Fruit fly (Drosophila melanogaster) whole organism, embryonic: ENCODE data around the gene Arv1.

ENCODE experiments used
- B-H2 ChIP-seq: fragments of 200-800 bp; sonication (Bioruptor generic); optimal IDR thresholded peaks from 2 replicates; lab custom pipeline; 2018; ENCODE audit warnings: missing biosample characterization, mild to moderate bottlenecking, missing genetic modification characterization
- CG12155 ChIP-seq: fragments of 200-800 bp; sonication (Bioruptor generic); optimal IDR thresholded peaks from 3 replicates; lab custom pipeline; 2016; ENCODE audit warnings: missing biosample characterization, missing genetic modification characterization
- CG13775 ChIP-seq: fragments of 200-800 bp; sonication (Bioruptor generic); optimal IDR thresholded peaks from 3 replicates; lab custom pipeline; 2017; ENCODE audit warnings: missing biosample characterization, mild to moderate bottlenecking, missing genetic modification characterization
- CG1603 ChIP-seq: fragments of 200-800 bp; sonication (Bioruptor generic); optimal IDR thresholded peaks from 2 replicates; lab custom pipeline; 2019; ENCODE audit warnings: missing biosample characterization, mild to moderate bottlenecking, missing genetic modification characterization, moderate library complexity
- CG2712 ChIP-seq: fragments of 200-800 bp; optimal IDR thresholded peaks from 3 replicates; lab custom pipeline; 2019; ENCODE audit warnings: missing biosample characterization, mild to moderate bottlenecking, missing genetic modification characterization, moderate library complexity
- CG4360 ChIP-seq: fragments of 200-800 bp; sonication (Bioruptor generic); IDR thresholded peaks from 2 replicates; pipeline ENCODE4 v1.3.6; 2022; ENCODE audit warnings: missing biosample characterization, missing genetic modification characterization
- Hr39 ChIP-seq: fragments of >200 bp; optimal IDR thresholded peaks from 2 replicates; lab custom pipeline; 2017
- MBD-R2 ChIP-seq: fragments of 200-800 bp; sonication (Bioruptor generic); IDR thresholded peaks from 2 replicates; pipeline ENCODE4 v1.3.6; 2022; ENCODE audit warnings: missing biosample characterization, missing genetic modification characterization
- Sox102F ChIP-seq: fragments of 200-800 bp; sonication (Bioruptor generic); optimal IDR thresholded peaks from 2 replicates; lab custom pipeline; 2018; ENCODE audit warnings: missing biosample characterization, mild to moderate bottlenecking, missing genetic modification characterization, moderate library complexity
- chn ChIP-seq: fragments of 200-800 bp; sonication (Bioruptor generic); optimal IDR thresholded peaks from 2 replicates; lab custom pipeline; 2016; ENCODE audit warnings: missing biosample characterization, missing genetic modification characterization
- gce ChIP-seq: fragments of 200-800 bp; sonication (Bioruptor generic); IDR thresholded peaks from 3 replicates; pipeline ENCODE4 v1.3.6; 2022; ENCODE audit warnings: missing biosample characterization, missing genetic modification characterization
- grau ChIP-seq: fragments of 200-800 bp; optimal IDR thresholded peaks from 3 replicates; lab custom pipeline; 2019; ENCODE audit warnings: missing biosample characterization, mild to moderate bottlenecking, missing genetic modification characterization, moderate library complexity
- lola ChIP-seq, 3 experiments: fragments of >200 bp in 2 of 3; fragments of 200-800 bp in 1 of 3; sonication (Bioruptor generic) in 1 of 3; optimal IDR thresholded peaks; 2 replicates each; lab custom pipeline; 2017 to 2019; ENCODE audit warnings: missing biosample characterization in 3 of 3, missing genetic modification characterization in 3 of 3, mild to moderate bottlenecking in 1 of 3, moderate library complexity in 1 of 3
- sna ChIP-seq: fragments of 200-800 bp; sonication (Bioruptor generic); IDR thresholded peaks from 2 replicates; pipeline ENCODE4 v1.3.6; 2022; ENCODE audit warnings: missing biosample characterization, missing genetic modification characterization; ENCODE audit not compliant: partially characterized antibody

DNA sequence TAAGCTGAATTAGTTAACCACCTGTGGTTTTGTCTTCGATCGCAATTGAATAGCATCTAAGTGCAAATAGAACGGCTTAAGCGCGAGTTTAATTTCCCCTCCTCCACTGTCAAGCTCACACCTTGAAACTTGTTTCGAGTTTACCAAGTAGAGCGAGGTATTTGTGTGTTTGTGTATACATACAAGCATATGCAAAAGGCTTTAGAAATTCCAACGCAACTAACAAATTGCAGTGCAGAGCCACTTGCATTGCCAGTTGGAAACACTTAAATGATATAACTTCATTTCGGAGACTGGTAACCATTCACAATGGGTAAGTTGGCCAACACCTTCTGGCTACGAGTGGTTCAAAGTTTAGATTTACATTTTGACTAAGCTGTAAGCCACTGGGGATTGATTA lies 21.2 kb downstream of the Arv1 start:
- TF ChIP-seq Hr39 (lab: Kevin White, UChicago) (no peak), chn (GFP tag; lab: Kevin White, UChicago) (no peak), Sox102F (GFP tag; lab: Kevin White, UChicago) (no peak), CG2712 (peak; percentile 65), B-H2 (GFP tag; lab: Kevin White, UChicago) (no peak), grau (tag; lab: Kevin White, UChicago) (no peak), CG12155 (GFP tag; lab: Kevin White, UChicago) (no peak), gce (GFP tag; lab: Robert Waterston, UW) (no peak), MBD-R2 (GFP tag; lab: Robert Waterston, UW) (no peak), CG4360 (no peak), CG13775 (GFP tag; lab: Kevin White, UChicago) (no peak), CG1603 (tag; lab: Kevin White, UChicago) (no peak), lola (GFP tag; optimal IDR thresholded peaks at IDR 0.05; lab: Kevin White, UChicago) (no peak), sna (GFP tag; lab: Robert Waterston, UW) (no peak)
